Worm (Caenorhabditis elegans): ENCODE data around the gene npp-19.

DNA sequence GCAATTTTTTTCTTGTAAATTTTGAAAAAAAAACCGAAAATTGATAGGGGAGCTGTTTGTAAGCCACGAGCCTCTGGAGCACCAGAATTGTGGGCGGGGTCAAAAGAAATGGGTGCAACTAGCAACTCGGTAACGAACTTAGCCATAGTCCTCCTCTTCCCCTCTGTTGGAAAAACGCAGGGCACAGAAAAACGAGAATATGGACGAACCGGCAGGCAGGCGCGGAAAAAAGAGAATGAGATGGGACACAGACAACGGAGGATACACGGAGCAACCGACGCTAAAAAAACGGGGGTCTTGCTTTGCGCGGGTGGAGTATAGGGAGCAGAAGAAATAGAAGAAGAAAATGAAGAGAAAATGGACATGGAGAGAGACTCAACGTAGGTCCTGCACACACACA, 36.6 kb downstream of the npp-19 start:
- TF ChIP-seq ztf-11 (tag; optimal IDR thresholded peaks at IDR 0.05) (no peak), snpc-4 (tag; optimal IDR thresholded peaks at IDR 0.05) (no peak), unc-62 (GFP tag; optimal IDR thresholded peaks at IDR 0.05) (no peak), snu-23 (GFP tag; optimal IDR thresholded peaks at IDR 0.05) (no peak)
